Fruit fly (Drosophila melanogaster) whole organism, embryonic: ENCODE results near the gene PAN3.

Source experiments
- Bteb2 ChIP-seq: fragments of 200-800 bp; sonication (Bioruptor generic); optimal IDR thresholded peaks from 2 replicates; lab custom pipeline; 2016; ENCODE audit warnings: missing biosample characterization, missing genetic modification characterization
- CG11093 ChIP-seq: fragments of 200-800 bp; sonication (Bioruptor generic); IDR thresholded peaks from 3 replicates; pipeline ENCODE4 v1.3.6; 2022; ENCODE audit warnings: missing biosample characterization, missing genetic modification characterization
- CG11696 ChIP-seq: fragments of 200-800 bp; sonication (Bioruptor generic); IDR thresholded peaks from 2 replicates; pipeline ENCODE4 v1.3.6; 2022; ENCODE audit warnings: missing biosample characterization, missing genetic modification characterization
- CG11723 ChIP-seq: fragments of 200-800 bp; sonication (Bioruptor generic); optimal IDR thresholded peaks from 2 replicates; lab custom pipeline; 2017; ENCODE audit warnings: missing biosample characterization, mild to moderate bottlenecking, missing genetic modification characterization
- CG16863 ChIP-seq: fragments of 200-800 bp; sonication (Bioruptor generic); optimal IDR thresholded peaks from 3 replicates; lab custom pipeline; 2016; ENCODE audit warnings: missing biosample characterization, missing genetic modification characterization
- CG17359 ChIP-seq: fragments of 200-800 bp; sonication (Bioruptor generic); optimal IDR thresholded peaks from 3 replicates; lab custom pipeline; 2018; ENCODE audit warnings: missing biosample characterization, mild to moderate bottlenecking, missing genetic modification characterization, moderate library complexity
- CG1832 ChIP-seq: fragments of 200-800 bp; sonication (Bioruptor generic); optimal IDR thresholded peaks from 2 replicates; lab custom pipeline; 2017; ENCODE audit warnings: missing biosample characterization, mild to moderate bottlenecking, missing genetic modification characterization, inconsistent platforms
- CG2202 ChIP-seq: fragments of 200-800 bp; sonication (Bioruptor generic); optimal IDR thresholded peaks from 2 replicates; lab custom pipeline; 2018; ENCODE audit warnings: missing biosample characterization, mild to moderate bottlenecking, missing genetic modification characterization
- CG30403 ChIP-seq: fragments of 200-800 bp; sonication (Bioruptor generic); optimal IDR thresholded peaks from 3 replicates; lab custom pipeline; 2016; ENCODE audit warnings: missing biosample characterization, missing genetic modification characterization
- CG4360 ChIP-seq: fragments of 200-800 bp; sonication (Bioruptor generic); IDR thresholded peaks from 2 replicates; pipeline ENCODE4 v1.3.6; 2022; ENCODE audit warnings: missing biosample characterization, missing genetic modification characterization
- CG4617 ChIP-seq: fragments of 200-800 bp; sonication (Bioruptor generic); optimal IDR thresholded peaks from 3 replicates; lab custom pipeline; 2016; ENCODE audit warnings: missing biosample characterization, missing genetic modification characterization, borderline replicate concordance
- CG5180 ChIP-seq: fragments of 200-800 bp; sonication (Bioruptor generic); optimal IDR thresholded peaks from 3 replicates; lab custom pipeline; 2017; ENCODE audit warnings: missing biosample characterization, missing genetic modification characterization, mild to moderate bottlenecking, moderate library complexity, missing genetic modification reagents
- CG7745 ChIP-seq: fragments of 200-800 bp; sonication (Bioruptor generic); optimal IDR thresholded peaks from 2 replicates; lab custom pipeline; 2018; ENCODE audit warnings: missing biosample characterization, mild to moderate bottlenecking, missing genetic modification characterization, moderate library complexity
- CG8089 ChIP-seq: fragments of 200-800 bp; sonication (Bioruptor generic); optimal IDR thresholded peaks from 3 replicates; lab custom pipeline; 2016; ENCODE audit warnings: missing biosample characterization, missing genetic modification characterization
- CG8359 ChIP-seq: fragments of 200-800 bp; sonication (Bioruptor generic); optimal IDR thresholded peaks from 2 replicates; lab custom pipeline; 2017; ENCODE audit warnings: missing biosample characterization, mild to moderate bottlenecking, missing genetic modification characterization, borderline replicate concordance
- CG8765 ChIP-seq: fragments of 200-800 bp; sonication (Bioruptor generic); IDR thresholded peaks from 2 replicates; pipeline ENCODE4 v1.3.6; 2022; ENCODE audit warnings: missing biosample characterization, missing genetic modification characterization
- Dll ChIP-seq: fragments of 200-800 bp; sonication (Bioruptor generic); IDR thresholded peaks from 4 replicates; pipeline ENCODE4 v1.3.6; 2022; ENCODE audit warnings: missing biosample characterization, missing genetic modification characterization; ENCODE audit not compliant: partially characterized antibody
- Dp ChIP-seq: fragments of 200-800 bp; sonication (Bioruptor generic); optimal IDR thresholded peaks from 2 replicates; lab custom pipeline; 2018; ENCODE audit warnings: missing biosample characterization, mild to moderate bottlenecking, missing genetic modification characterization, moderate library complexity
- Eip74EF ChIP-seq, 2 experiments: fragments of 200-800 bp in 1 of 2; fragments of >200 bp in 1 of 2; sonication (Bioruptor generic) in 1 of 2; optimal IDR thresholded peaks; 2 replicates each; lab custom pipeline; 2017 to 2019; ENCODE audit warnings: missing biosample characterization in 2 of 2, missing genetic modification characterization in 2 of 2, mild to moderate bottlenecking in 1 of 2, moderate library complexity in 1 of 2
- Fer2 ChIP-seq: fragments of 200-800 bp; sonication (Bioruptor generic); optimal IDR thresholded peaks from 2 replicates; lab custom pipeline; 2018; ENCODE audit warnings: missing biosample characterization, mild to moderate bottlenecking, missing genetic modification characterization, moderate library complexity
- Fer3 ChIP-seq: fragments of 200-800 bp; sonication (Bioruptor generic); optimal IDR thresholded peaks from 2 replicates; lab custom pipeline; 2018; ENCODE audit warnings: missing biosample characterization, mild to moderate bottlenecking, missing genetic modification characterization, moderate library complexity
- H2.0 ChIP-seq: fragments of 200-800 bp; sonication (Bioruptor generic); IDR thresholded peaks from 2 replicates; pipeline ENCODE4 v1.3.6; 2022; ENCODE audit warnings: missing biosample characterization, missing genetic modification characterization
- MBD-R2 ChIP-seq: fragments of 200-800 bp; sonication (Bioruptor generic); IDR thresholded peaks from 2 replicates; pipeline ENCODE4 v1.3.6; 2022; ENCODE audit warnings: missing biosample characterization, missing genetic modification characterization
- Oli ChIP-seq: fragments of 200-800 bp; sonication (Bioruptor generic); optimal IDR thresholded peaks from 2 replicates; lab custom pipeline; 2018; ENCODE audit warnings: missing biosample characterization, mild to moderate bottlenecking, missing genetic modification characterization, moderate library complexity
- Tbp ChIP-seq: fragments of >200 bp; optimal IDR thresholded peaks from 2 replicates; lab custom pipeline; 2018; ENCODE audit warnings: missing biosample characterization, missing genetic modification characterization
- Usf ChIP-seq: fragments of 200-800 bp; sonication (Bioruptor generic); optimal IDR thresholded peaks from 2 replicates; lab custom pipeline; 2017; ENCODE audit warnings: missing genotype, missing biosample characterization, missing genetic modification characterization
- YL-1 ChIP-seq: fragments of 200-800 bp; sonication (Bioruptor generic); optimal IDR thresholded peaks from 3 replicates; lab custom pipeline; 2017; ENCODE audit warnings: missing biosample characterization, mild to moderate bottlenecking, missing genetic modification characterization
- ato ChIP-seq: fragments of 200-800 bp; sonication (Bioruptor generic); IDR thresholded peaks from 2 replicates; pipeline ENCODE4 v1.3.6; 2022; ENCODE audit warnings: missing biosample characterization, missing genetic modification characterization; ENCODE audit not compliant: partially characterized antibody
- az2 ChIP-seq: fragments of 200-800 bp; sonication (Bioruptor generic); optimal IDR thresholded peaks from 3 replicates; lab custom pipeline; 2016; ENCODE audit warnings: missing biosample characterization, missing genetic modification characterization
- chinmo ChIP-seq: fragments of 200-800 bp; sonication (Bioruptor generic); IDR thresholded peaks from 4 replicates; pipeline ENCODE4 v1.3.6; 2022; ENCODE audit warnings: missing biosample characterization, missing genetic modification characterization; ENCODE audit not compliant: partially characterized antibody
- chn ChIP-seq: fragments of 200-800 bp; sonication (Bioruptor generic); optimal IDR thresholded peaks from 2 replicates; lab custom pipeline; 2016; ENCODE audit warnings: missing biosample characterization, missing genetic modification characterization
- dimm ChIP-seq: fragments of 200-800 bp; sonication (Bioruptor generic); IDR thresholded peaks from 2 replicates; pipeline ENCODE4 v1.3.6; 2022; ENCODE audit warnings: missing biosample characterization, missing genetic modification characterization
- en ChIP-seq: fragments of 200-800 bp; sonication (Bioruptor generic); optimal IDR thresholded peaks from 2 replicates; lab custom pipeline; 2016; ENCODE audit warnings: missing biosample characterization, missing genetic modification characterization
- eyg ChIP-seq: fragments of 200-800 bp; sonication (Bioruptor generic); optimal IDR thresholded peaks from 3 replicates; lab custom pipeline; 2016; ENCODE audit warnings: missing biosample characterization, missing genetic modification characterization
- hth ChIP-seq: fragments of >200 bp; optimal IDR thresholded peaks from 2 replicates; lab custom pipeline; 2017; ENCODE audit warnings: inconsistent platforms
- insv ChIP-seq, 2 experiments: fragments of 200-800 bp; sonication (Bioruptor generic); optimal IDR thresholded peaks; 3 replicates each; lab custom pipeline; 2016 to 2018; ENCODE audit warnings: missing biosample characterization in 2 of 2, missing genetic modification characterization in 2 of 2
- kni ChIP-seq: fragments of 200-800 bp; sonication (Bioruptor generic); optimal IDR thresholded peaks from 3 replicates; lab custom pipeline; 2017; ENCODE audit warnings: mild to moderate bottlenecking, missing biosample characterization, missing genetic modification reagents, missing genetic modification characterization
- knrl ChIP-seq: fragments of 200-800 bp; sonication (Bioruptor generic); IDR thresholded peaks from 3 replicates; pipeline ENCODE4 v1.3.6; 2022; ENCODE audit warnings: missing biosample characterization, missing genetic modification characterization; ENCODE audit not compliant: partially characterized antibody
- maf-S ChIP-seq: fragments of 200-800 bp; sonication (Bioruptor generic); optimal IDR thresholded peaks from 2 replicates; lab custom pipeline; 2016; ENCODE audit warnings: missing biosample characterization, missing genetic modification characterization
- mld ChIP-seq: fragments of 200-800 bp; sonication (Bioruptor generic); IDR thresholded peaks from 3 replicates; pipeline ENCODE4 v1.3.6; 2022; ENCODE audit warnings: missing biosample characterization, missing genetic modification characterization; ENCODE audit not compliant: partially characterized antibody
- oc ChIP-seq: fragments of 200-800 bp; sonication (Bioruptor generic); optimal IDR thresholded peaks from 2 replicates; lab custom pipeline; 2018; ENCODE audit warnings: missing biosample characterization, mild to moderate bottlenecking, missing genetic modification characterization, moderate library complexity
- p53 ChIP-seq: fragments of 200-800 bp; sonication (Bioruptor generic); optimal IDR thresholded peaks from 2 replicates; lab custom pipeline; 2016; ENCODE audit warnings: missing biosample characterization, missing genetic modification characterization
- ro ChIP-seq: fragments of 200-800 bp; sonication (Bioruptor generic); IDR thresholded peaks from 2 replicates; pipeline ENCODE4 v1.3.6; 2022; ENCODE audit warnings: missing biosample characterization, missing genetic modification characterization
- slou ChIP-seq: fragments of 200-800 bp; sonication (Bioruptor generic); optimal IDR thresholded peaks from 3 replicates; lab custom pipeline; 2016; ENCODE audit warnings: missing biosample characterization, missing genetic modification characterization
- ttk ChIP-seq: fragments of 200-800 bp; sonication (Bioruptor generic); IDR thresholded peaks from 2 replicates; pipeline ENCODE4 v2.1.2; 2022; ENCODE audit warnings: missing biosample characterization, missing genetic modification characterization
- twi ChIP-seq: fragments of 200-800 bp; optimal IDR thresholded peaks from 2 replicates; lab custom pipeline; 2019; ENCODE audit warnings: missing biosample characterization, mild to moderate bottlenecking, missing genetic modification characterization, moderate library complexity
- zen ChIP-seq: fragments of 200-800 bp; sonication (Bioruptor generic); optimal IDR thresholded peaks from 3 replicates; lab custom pipeline; 2018; ENCODE audit warnings: missing biosample characterization, mild to moderate bottlenecking, missing genetic modification characterization, moderate library complexity
- zfh2 ChIP-seq: fragments of 200-800 bp; sonication (Bioruptor generic); optimal IDR thresholded peaks from 2 replicates; lab custom pipeline; 2016; ENCODE audit warnings: missing biosample characterization, missing genetic modification characterization

PAN3 gene

DNA sequence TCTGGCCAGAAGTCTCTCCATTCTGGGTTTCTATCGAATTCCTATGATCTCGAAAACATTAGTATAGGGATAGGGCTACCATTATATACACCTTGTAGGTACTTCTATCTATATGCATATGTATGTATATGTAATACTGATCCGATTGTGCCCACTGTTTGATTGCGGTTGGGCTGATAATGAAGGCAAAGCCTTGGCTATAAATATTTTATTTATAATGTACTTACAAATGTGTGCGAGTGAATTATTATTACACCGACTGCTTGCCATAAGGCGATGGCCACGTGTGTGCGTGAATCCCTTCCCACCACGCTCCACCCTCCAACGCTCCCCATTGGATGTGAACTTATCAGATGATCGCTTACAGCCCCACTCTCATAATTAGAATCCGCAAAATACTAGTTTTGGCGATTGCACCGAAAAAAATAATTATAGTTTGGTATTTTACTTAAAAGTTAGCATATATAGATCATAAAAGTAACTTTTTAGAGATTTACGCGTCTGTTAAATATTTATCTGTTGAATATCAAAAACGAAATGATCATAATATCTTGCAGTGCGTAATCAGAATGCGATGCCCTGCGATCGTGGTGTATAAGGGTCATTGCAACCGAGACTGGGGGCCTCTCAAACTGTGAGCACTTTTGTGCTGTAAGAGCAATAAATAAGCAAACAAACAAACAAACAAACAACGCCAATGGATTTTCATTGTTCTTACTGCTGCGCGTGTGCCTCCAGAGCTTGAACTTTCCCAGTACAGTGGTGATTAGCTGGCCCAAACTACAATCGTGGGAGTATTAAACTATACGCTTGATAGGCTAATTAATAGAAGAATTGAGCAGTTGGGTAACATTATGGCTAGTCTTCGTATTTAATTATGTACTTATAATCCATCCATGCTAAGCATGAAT, 9.4 kb downstream of the PAN3 start (continued):
- TF ChIP-seq CG7745 (tag; lab: Kevin White, UChicago) (no peak), YL-1 (GFP tag; lab: Kevin White, UChicago) (no peak), en (GFP tag; lab: Kevin White, UChicago) (peak; percentile 13), CG16863 (GFP tag; lab: Kevin White, UChicago) (no peak), Oli (tag; lab: Kevin White, UChicago) (peak; percentile 33), CG4617 (GFP tag; lab: Kevin White, UChicago) (no peak), Fer3 (tag; lab: Kevin White, UChicago) (no peak), ttk (GFP tag; lab: Robert Waterston, UW) (0 out of 2 replicates have a peak, but pooled peaks have one; percentile 6), chinmo (GFP tag; lab: Robert Waterston, UW) (0 out of 4 replicates have a peak, but pooled peaks have one; percentile 61), CG8359 (GFP tag; lab: Kevin White, UChicago) (no peak), oc (peak; percentile 7), knrl (GFP tag; lab: Robert Waterston, UW) (no peak), Eip74EF (GFP tag; optimal IDR thresholded peaks at IDR 0.05; lab: Kevin White, UChicago) (no peak), eyg (GFP tag; lab: Kevin White, UChicago) (no peak), Dll (GFP tag; lab: Robert Waterston, UW) (no peak), CG1832 (no peak), Tbp (GFP tag; lab: Kevin White, UChicago) (no peak), Fer2 (tag; lab: Kevin White, UChicago) (no peak), dimm (peak; percentile 37; the same call in 1 of the 2 replicates), Dp (GFP tag; lab: Kevin White, UChicago) (no peak), insv (GFP tag; optimal IDR thresholded peaks at IDR 0.05; lab: Kevin White, UChicago) (no peak), CG11696 (GFP tag; lab: Robert Waterston, UW) (peak; percentile 48), az2 (GFP tag; lab: Kevin White, UChicago) (no peak), twi (tag; lab: Kevin White, UChicago) (no peak), mld (GFP tag; lab: Robert Waterston, UW) (no peak), CG5180 (GFP tag; lab: Kevin White, UChicago) (peak; percentile 6), CG4360 (no peak), Bteb2 (no peak), zen (no peak), hth (lab: Kevin White, UChicago) (no peak), CG2202 (tag; lab: Kevin White, UChicago) (no peak), CG8089 (GFP tag; lab: Kevin White, UChicago) (no peak), kni (no peak), CG8765 (GFP tag; lab: Robert Waterston, UW) (no peak), MBD-R2 (GFP tag; lab: Robert Waterston, UW) (no peak; the same call in 1 of the 2 replicates), CG11723 (no peak), chn (GFP tag; lab: Kevin White, UChicago) (no peak), zfh2 (GFP tag; lab: Kevin White, UChicago) (no peak), CG11093 (no peak; the same call in 2 of the 3 replicates), ro (GFP tag; lab: Robert Waterston, UW) (no peak), Usf (GFP tag; lab: Kevin White, UChicago) (no peak), H2.0 (GFP tag; lab: Robert Waterston, UW) (no peak), CG17359 (no peak), CG30403 (no peak), slou (no peak), ato (no peak), maf-S (GFP tag; lab: Kevin White, UChicago) (no peak), p53 (GFP tag; lab: Kevin White, UChicago) (no peak)
